Fruit fly (Drosophila melanogaster): ENCODE measurements around the gene CG34435.

CG34435 gene

DNA sequence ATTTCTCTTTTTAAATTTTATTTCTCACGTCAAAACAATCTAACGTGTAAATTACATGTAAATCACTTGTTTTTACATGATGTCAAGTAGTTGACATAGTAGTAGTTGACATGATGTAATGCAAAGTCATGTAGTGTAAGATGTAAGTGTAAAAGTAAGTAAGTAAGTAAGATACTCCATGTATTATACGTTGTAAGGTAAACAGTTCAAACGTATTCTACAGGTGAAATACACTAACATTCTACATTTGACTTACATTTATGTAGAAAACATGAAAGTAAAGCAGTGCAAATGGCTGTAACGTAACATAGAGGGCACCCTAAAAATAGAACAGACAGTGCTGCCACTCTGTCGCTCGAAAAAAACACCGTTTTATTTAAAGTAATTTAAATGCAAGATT is 1.3 kb downstream of the CG34435 start:
- peak; percentile 90 to 95 for TF ChIP-seq CTCF (optimal IDR thresholded peaks at IDR 0.05)
- TF ChIP-seq CG8478 (optimal IDR thresholded peaks at IDR 0.05), result no peak

DNA sequence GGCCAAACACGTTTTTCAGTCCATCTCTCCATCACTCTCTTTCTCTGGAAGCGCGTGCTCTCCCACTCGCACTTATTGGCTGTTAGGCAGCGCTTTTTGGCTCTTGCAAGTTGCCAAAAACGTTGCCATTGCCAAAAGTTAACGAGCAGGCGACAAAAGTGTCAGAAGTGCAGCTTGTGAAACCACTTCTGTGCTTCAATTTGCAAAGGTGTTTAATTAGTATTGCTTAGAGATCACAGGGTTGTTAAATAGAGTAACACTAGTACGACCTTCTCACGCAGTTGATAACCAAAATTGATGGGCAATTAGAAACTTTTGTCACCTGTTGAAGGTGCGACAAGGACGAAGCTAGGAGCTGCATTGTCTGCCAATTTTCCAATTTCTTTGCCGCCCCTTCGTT is 5.8 kb downstream of the CG34435 start:
- TF ChIP-seq CG8478 (optimal IDR thresholded peaks at IDR 0.05), result no peak
- TF ChIP-seq CTCF (optimal IDR thresholded peaks at IDR 0.05), result no peak

DNA sequence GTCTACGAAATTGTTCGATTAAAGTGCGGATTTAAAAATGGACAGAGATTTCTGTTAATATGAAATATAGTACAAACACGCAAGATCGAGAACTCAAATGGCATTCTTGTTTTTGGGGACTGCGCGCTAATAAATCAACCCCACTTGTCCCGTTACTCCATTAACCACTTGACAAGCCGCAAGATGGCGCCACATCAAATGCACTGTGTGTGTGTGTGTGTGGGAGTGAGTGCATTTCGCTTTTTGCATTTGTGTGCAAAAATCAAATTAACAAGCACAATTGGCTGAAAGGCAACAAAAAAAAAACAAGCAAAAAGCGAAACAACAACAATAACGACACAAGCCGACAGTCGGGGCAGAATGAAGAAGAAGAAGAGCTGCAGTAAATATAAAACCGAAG is 6.6 kb downstream of the CG34435 start:
- TF ChIP-seq CG8478 (optimal IDR thresholded peaks at IDR 0.05), result no peak
- peak; percentile 71 to 77 for TF ChIP-seq CTCF (optimal IDR thresholded peaks at IDR 0.05)

DNA sequence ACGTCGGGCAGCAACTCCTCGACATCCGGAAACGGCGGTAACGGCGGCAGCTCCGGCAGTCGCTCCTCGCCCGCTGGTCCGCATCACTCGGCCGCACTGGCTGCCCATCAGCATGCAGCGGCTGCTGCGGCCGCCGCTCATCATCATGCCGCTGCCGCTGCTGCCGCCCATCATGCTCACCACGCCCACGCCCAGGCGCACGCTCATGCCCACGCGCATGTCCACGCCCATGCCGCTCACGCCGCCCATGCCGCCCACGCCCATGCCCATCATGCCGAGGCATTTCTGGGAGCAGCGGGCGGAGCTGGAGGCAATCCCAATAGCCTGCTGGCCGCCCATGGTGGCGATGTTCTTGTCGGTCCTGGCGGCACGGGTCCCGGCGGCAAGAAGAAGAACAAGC is 7.9 kb downstream of the CG34435 start:
- no peak for TF ChIP-seq CTCF (optimal IDR thresholded peaks at IDR 0.05)
- TF ChIP-seq CG8478 (optimal IDR thresholded peaks at IDR 0.05), result no peak

DNA sequence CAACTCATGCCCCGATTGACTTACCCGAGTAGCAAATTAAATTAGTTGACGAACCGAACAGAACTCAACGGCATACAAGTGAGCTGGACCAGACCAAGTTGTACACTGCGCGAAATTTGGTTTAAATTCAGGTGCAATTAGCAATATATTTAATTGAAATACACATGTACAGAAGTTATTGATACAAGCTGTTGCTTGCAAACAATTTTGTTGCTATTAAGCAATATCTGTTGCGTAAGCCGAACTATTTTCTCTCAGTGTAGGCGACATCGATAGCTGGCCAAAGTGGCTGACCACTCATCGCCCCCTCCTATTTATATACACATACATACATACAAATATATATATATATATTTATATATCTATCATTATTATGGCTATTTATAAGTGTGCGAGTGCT is 10.1 kb downstream of the CG34435 start:
- TF ChIP-seq CTCF (optimal IDR thresholded peaks at IDR 0.05), result no peak
- no peak for TF ChIP-seq CG8478 (optimal IDR thresholded peaks at IDR 0.05)

DNA sequence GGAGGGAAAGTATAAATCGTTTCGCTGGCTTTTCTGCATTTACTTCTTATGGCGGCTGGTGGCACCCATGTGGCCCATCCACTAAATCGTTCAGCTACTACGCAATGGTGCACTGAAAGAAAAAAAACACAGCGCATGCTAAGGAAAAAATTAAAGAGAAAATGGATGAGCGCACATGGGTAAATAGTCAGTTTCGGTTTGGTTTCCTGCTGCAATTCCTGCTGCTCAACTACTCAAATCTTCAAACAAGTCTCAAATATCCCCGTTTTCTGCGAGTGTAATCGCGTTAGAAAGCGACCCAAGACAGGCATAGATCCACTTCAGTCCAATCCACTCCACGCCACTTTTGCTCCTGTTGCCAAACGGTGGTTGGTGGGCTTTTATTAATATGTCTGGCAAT is 11.3 kb downstream of the CG34435 start:
- TF ChIP-seq CTCF (optimal IDR thresholded peaks at IDR 0.05) (no peak), CG8478 (optimal IDR thresholded peaks at IDR 0.05) (no peak)

DNA sequence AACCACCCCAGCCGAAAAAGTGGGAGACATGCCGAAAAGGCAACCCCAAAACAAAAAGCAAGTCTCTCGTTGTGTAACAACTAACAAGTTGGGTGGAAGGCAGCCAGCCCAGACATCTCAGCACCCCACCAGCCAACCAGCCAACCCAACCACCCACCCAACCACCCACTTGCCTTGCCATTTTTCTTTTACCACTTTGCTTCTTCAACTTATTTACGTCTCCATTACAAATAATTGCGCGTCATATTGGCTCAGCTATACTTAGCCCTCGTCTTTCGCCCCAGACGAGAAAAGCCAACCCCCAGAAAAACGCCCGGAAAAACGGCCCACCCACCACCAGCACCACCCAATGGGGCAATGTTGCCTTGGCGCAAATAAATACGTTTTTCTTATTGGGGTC is 12.0 kb downstream of the CG34435 start:
- TF ChIP-seq CTCF (optimal IDR thresholded peaks at IDR 0.05), result no peak
- no peak for TF ChIP-seq CG8478 (optimal IDR thresholded peaks at IDR 0.05)

DNA sequence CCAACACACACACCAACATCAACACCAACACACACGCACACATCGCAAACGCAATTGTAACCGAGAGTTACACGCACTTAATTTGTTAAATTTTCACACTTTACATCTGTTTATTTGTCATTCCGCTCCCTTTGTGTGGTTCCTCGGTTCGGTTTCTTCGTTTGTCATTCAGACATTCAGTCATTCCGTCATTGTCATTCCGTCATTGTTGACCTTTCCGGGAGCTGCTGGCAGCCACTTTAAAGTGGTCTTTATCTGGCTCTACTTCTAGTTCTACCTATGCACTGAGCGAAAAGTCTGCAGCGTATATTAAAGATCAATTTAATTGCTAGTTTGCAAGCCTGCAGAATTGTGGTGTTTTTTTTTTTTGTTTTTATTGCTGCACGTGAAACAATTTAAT is 17.7 kb downstream of the CG34435 start:
- TF ChIP-seq CTCF (optimal IDR thresholded peaks at IDR 0.05), result no peak
- no peak for TF ChIP-seq CG8478 (optimal IDR thresholded peaks at IDR 0.05)

DNA sequence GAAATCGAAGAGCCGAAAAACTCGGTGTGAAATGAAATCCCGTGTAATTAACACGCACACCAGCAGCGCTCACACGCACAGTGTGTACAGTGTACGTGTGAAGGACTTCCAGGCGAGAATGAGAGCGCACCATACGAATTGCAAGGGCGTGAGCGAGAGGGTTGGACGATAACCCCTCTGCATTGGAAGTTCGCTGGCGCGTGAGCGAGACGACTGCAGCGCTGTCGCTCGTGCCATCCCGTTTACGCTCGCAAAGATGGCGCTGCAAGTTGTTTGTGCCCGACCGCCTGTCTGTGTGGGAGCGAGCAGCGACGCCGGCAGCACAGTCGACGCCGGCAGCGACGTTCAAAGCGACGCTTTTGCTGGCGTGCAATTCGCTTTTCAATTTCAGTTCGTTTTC is 20.4 kb downstream of the CG34435 start, which contains the start of gene Vsx1:
Gene Vsx1, plus strand, starts transcription at position 388 of the 400 bp plus-strand sequence.
- no peak for TF ChIP-seq CG8478 (optimal IDR thresholded peaks at IDR 0.05)
- peak; percentile 53 to 77 for TF ChIP-seq CTCF (optimal IDR thresholded peaks at IDR 0.05)

DNA sequence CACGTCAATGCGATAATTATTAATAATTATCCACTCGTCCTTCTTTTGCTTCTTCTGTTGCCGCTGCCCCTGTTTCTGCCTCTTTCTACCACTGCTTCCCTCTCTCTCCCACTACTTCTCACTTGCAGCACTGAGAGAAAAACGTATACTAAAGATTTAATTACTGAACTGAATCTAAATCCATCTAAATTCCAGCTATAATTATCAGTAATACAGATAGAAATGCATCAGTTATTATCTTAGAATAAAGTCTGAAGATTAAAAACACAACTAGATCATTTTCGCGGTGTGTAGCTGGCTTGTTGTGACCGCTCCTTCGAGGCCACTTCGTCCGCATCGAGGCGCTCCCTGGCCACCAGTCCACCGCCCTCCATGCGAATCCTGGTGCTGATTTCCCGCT is 24.3 kb downstream of the CG34435 start:
- TF ChIP-seq CTCF (optimal IDR thresholded peaks at IDR 0.05) (no peak), CG8478 (optimal IDR thresholded peaks at IDR 0.05) (no peak)

DNA sequence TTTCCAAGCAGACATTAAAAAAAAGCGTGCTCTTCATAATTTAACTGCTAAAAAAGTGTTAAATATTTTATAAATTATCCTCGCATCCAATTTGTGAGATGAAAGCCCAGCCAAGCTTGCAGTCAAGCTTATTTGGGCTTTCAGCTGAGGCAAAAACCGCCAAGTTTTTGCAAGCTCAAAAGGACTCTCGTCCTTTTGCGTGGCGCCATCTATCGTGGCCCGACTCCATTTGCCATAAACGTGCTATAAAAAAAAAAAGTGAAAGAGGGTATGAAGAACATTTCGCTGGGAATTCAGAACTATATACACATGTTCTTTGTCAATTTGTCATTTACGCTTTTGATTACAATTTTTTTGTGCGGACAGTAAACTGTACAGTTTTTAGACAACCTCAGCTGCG is 25.8 kb downstream of the CG34435 start:
- TF ChIP-seq CG8478 (optimal IDR thresholded peaks at IDR 0.05), result no peak
- TF ChIP-seq CTCF (optimal IDR thresholded peaks at IDR 0.05), result peak; percentile 54 to 74

DNA sequence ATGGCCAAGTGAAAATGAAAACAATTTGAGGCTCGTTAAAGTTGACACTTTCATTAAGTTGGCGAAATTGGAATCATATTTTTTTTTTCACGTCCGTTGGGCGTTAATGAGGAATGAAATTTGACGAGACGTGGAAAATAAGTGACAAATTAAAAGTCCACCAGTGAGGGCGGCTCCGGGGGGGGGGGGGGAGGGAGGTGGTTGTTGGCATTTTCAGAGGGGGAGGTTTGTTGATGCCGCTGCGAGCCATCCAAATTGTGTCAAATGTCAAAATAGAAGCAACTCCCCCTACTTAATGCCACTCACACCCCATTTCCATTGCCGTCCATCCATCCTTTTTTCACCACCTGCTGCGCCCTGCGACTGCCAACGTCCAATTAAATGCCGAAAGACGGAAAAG is 27.2 kb downstream of the CG34435 start:
- no peak for TF ChIP-seq CG8478 (optimal IDR thresholded peaks at IDR 0.05)
- TF ChIP-seq CTCF (optimal IDR thresholded peaks at IDR 0.05), result no peak

DNA sequence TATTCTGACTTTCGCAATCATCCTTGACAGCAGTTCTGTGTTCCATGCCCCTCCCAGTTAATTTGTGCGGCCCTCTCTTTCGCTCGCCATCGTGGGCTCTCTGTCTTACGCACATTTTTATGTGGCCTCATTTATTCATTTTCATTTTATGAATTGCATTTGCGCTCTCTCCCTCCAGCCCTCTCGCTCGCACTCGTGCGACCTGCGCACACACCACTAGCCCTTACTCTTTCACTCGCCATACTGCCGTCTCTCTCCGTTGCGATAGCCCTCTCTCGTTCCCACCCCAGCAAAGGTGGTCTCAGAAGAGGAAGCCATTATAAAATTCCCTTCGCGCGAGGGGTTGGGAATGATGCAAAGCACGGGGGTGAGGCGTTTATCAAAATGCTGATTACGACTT is 34.8 kb downstream of the CG34435 start:
- TF ChIP-seq CG8478 (optimal IDR thresholded peaks at IDR 0.05) (no peak), CTCF (optimal IDR thresholded peaks at IDR 0.05) (peak; percentile 51 to 54)

DNA sequence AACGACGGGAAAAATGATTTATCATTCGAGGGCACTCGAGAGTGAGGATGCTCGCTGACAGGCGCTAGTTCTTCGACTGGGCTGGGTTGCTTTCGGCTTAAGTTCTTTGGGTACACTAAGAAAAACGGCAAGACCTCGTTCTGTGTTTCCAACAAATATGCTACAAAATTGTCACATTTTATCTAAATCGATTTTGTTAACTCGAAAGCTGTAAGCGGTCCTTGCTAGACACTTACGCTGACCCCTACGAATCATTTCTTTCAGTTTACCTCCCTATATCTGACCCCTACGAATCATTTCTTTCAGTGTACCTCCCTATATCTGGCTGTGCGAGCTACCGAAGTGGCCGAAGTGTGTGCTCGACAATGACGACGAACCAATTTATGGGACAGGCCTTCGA is 50.3 kb downstream of the CG34435 start:
- TF ChIP-seq CTCF (optimal IDR thresholded peaks at IDR 0.05) (no peak), CG8478 (optimal IDR thresholded peaks at IDR 0.05) (no peak)

DNA sequence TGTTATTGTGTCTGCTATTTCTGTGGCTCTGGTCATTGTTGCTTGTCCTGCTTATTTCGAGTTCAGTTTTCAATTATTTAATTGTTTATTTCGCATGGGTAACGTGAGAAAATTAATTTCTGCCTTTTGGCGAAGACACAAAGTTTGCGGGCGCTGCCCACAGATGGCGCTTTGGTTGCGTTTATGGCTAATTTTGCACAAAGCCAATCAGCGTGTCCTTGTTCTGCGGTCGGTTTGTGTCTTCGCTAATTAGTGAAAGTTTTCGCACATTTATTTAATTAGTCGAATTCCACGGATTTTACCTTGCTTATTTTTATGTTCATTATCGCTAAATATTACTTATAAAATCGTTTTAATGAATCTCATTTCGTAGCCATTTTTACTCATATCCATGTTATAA is 50.9 kb downstream of the CG34435 start:
- TF ChIP-seq CG8478 (optimal IDR thresholded peaks at IDR 0.05), result no peak
- peak; percentile 81 to 87 for TF ChIP-seq CTCF (optimal IDR thresholded peaks at IDR 0.05)
